In the genomic region with DNA sequence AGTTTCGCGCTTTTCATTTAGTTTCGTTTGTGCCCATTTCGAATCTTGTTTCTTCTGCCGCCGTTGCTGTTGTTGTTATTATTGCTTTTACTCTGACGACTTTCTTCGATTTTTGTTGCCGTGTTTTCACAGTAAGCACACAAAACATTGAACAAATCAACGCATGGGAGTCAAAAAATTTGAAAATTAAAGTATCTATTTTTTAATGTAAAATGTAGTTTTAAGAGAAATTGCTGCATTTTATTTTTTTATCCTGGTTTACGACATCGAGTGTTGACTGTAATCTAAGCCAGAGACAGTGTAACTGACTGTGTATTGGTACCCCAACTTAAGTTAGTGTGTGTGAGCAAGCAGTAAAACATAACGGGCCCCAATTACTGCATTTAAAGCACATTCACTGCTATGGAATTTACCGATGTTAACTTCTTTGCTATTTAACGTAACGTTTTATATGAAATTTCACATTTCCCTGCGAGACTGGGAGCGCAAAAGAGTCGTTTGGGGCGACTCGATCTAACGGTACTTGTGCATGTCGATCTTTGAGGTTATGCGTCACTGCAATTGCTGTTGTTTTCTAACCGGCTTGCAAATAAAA, we compare ENCODE assay signal across 1 fruit fly cellular context.
TF ChIP-seq lines count a peak whose summit lies in the region.

No protein-coding gene starts in this region.

TF ChIP-seq in whole organism, embryonic, 481 proteins besides CTCF, POLR2A, EP300 and RAD21 (continued from another document and continues in another):
- TF ChIP-seq Doc3 (GFP tag; IDR thresholded peaks at IDR 0.05; lab: Robert Waterston, UW; ENCODE audit: partially characterized antibody) (no peak), GATAe (GFP tag; conservative IDR thresholded peaks at IDR 0.05; lab: Robert Waterston, UW) (no peak), CG18011 (GFP tag; optimal IDR thresholded peaks at IDR 0.05; lab: Kevin White, UChicago) (no peak), da (GFP tag; optimal IDR thresholded peaks at IDR 0.05; lab: Kevin White, UChicago) (no peak), CG4854 (GFP tag; optimal IDR thresholded peaks at IDR 0.05; lab: Kevin White, UChicago) (no peak), fu2 (GFP tag; optimal IDR thresholded peaks at IDR 0.05; lab: Kevin White, UChicago) (peak; percentile 24), bab2 (GFP tag; optimal IDR thresholded peaks at IDR 0.05; lab: Kevin White, UChicago) (peak; percentile 66), CG8924 (tag; optimal IDR thresholded peaks at IDR 0.05; lab: Kevin White, UChicago) (peak; percentile 51), CG12659 (GFP tag; optimal IDR thresholded peaks at IDR 0.05; lab: Kevin White, UChicago) (peak; percentile 26), Dek (tag; optimal IDR thresholded peaks at IDR 0.05; lab: Kevin White, UChicago) (peak; percentile 32), CG11085 (GFP tag; IDR thresholded peaks at IDR 0.05; lab: Robert Waterston, UW) (0 out of 2 replicates have a peak, but pooled peaks have one; percentile 44), sug (tag; optimal IDR thresholded peaks at IDR 0.05; lab: Kevin White, UChicago) (no peak), pita (GFP tag; optimal IDR thresholded peaks at IDR 0.05; lab: Kevin White, UChicago) (no peak), NC2β (GFP tag; optimal IDR thresholded peaks at IDR 0.05; lab: Kevin White, UChicago) (peak; percentile 11), az2 (GFP tag; optimal IDR thresholded peaks at IDR 0.05; lab: Kevin White, UChicago) (peak; percentile 79), CG15011 (GFP tag; optimal IDR thresholded peaks at IDR 0.05; lab: Kevin White, UChicago) (peak; percentile 11), Hr39 (optimal IDR thresholded peaks at IDR 0.05; lab: Kevin White, UChicago) (no peak), CG12299 (tag; optimal IDR thresholded peaks at IDR 0.05; lab: Kevin White, UChicago) (no peak), ci (GFP tag; IDR thresholded peaks at IDR 0.05; lab: Robert Waterston, UW) (peak; percentile 94), ac (GFP tag; optimal IDR thresholded peaks at IDR 0.05; lab: Kevin White, UChicago) (no peak), ttk (GFP tag; IDR thresholded peaks at IDR 0.05; lab: Robert Waterston, UW) (peak; percentile 75), ATbp (GFP tag; optimal IDR thresholded peaks at IDR 0.05; lab: Kevin White, UChicago) (peak; percentile 65), CG18476 (GFP tag; optimal IDR thresholded peaks at IDR 0.05; lab: Kevin White, UChicago) (peak; percentile 30), NfI (GFP tag; optimal IDR thresholded peaks at IDR 0.05; lab: Kevin White, UChicago) (no peak), B-H2 (GFP tag; optimal IDR thresholded peaks at IDR 0.05; lab: Kevin White, UChicago) (no peak), Dref (GFP tag; IDR thresholded peaks at IDR 0.05; lab: Robert Waterston, UW) (no peak), trh (GFP tag; optimal IDR thresholded peaks at IDR 0.05; lab: Kevin White, UChicago) (no peak), sima (GFP tag; optimal IDR thresholded peaks at IDR 0.05; lab: Kevin White, UChicago) (no peak), ranshi (GFP tag; IDR thresholded peaks at IDR 0.05; lab: Robert Waterston, UW) (peak; percentile 62; the same call in 1 of the 2 replicates), CG32772 (GFP tag; IDR thresholded peaks at IDR 0.05; lab: Robert Waterston, UW) (peak; percentile 77), Atf6 (GFP tag; IDR thresholded peaks at IDR 0.05; lab: Robert Waterston, UW) (no peak), CG15601 (tag; optimal IDR thresholded peaks at IDR 0.05; lab: Kevin White, UChicago) (no peak), Dad (GFP tag; optimal IDR thresholded peaks at IDR 0.05; lab: Kevin White, UChicago) (no peak), Elba2 (GFP tag; optimal IDR thresholded peaks at IDR 0.05; lab: Kevin White, UChicago) (no peak), D19B (GFP tag; optimal IDR thresholded peaks at IDR 0.05; lab: Kevin White, UChicago) (peak; percentile 19), bowl (GFP tag; IDR thresholded peaks at IDR 0.05; lab: Robert Waterston, UW) (peak; percentile 45; the same call in 1 of the 2 replicates), Neu2 (GFP tag; optimal IDR thresholded peaks at IDR 0.05; lab: Kevin White, UChicago; ENCODE audit: borderline replicate concordance) (no peak), CG12155 (GFP tag; optimal IDR thresholded peaks at IDR 0.05; lab: Kevin White, UChicago) (peak; percentile 43), odd (GFP tag; optimal IDR thresholded peaks at IDR 0.05; lab: Kevin White, UChicago) (no peak), Dfd (GFP tag; optimal IDR thresholded peaks at IDR 0.05; lab: Kevin White, UChicago) (no peak), CG13296 (GFP tag; optimal IDR thresholded peaks at IDR 0.05; lab: Kevin White, UChicago) (no peak), fd3F (GFP tag; optimal IDR thresholded peaks at IDR 0.05; lab: Kevin White, UChicago) (peak; percentile 27), D19A (tag; optimal IDR thresholded peaks at IDR 0.05; lab: Kevin White, UChicago) (peak; percentile 50), CG6683 (GFP tag; optimal IDR thresholded peaks at IDR 0.05; lab: Kevin White, UChicago) (no peak), Bteb2 (GFP tag; optimal IDR thresholded peaks at IDR 0.05; lab: Kevin White, UChicago) (no peak), wek (GFP tag; optimal IDR thresholded peaks at IDR 0.05; lab: Kevin White, UChicago) (no peak), CG11504 (tag; optimal IDR thresholded peaks at IDR 0.05; lab: Kevin White, UChicago) (no peak), CG12219 (GFP tag; optimal IDR thresholded peaks at IDR 0.05; lab: Kevin White, UChicago) (peak; percentile 35), CG6272 (GFP tag; IDR thresholded peaks at IDR 0.05; lab: Robert Waterston, UW) (0 out of 2 replicates have a peak, but pooled peaks have one; percentile 42), tll (GFP tag; optimal IDR thresholded peaks at IDR 0.05; lab: Kevin White, UChicago) (no peak), Tbp (GFP tag; optimal IDR thresholded peaks at IDR 0.05; lab: Kevin White, UChicago) (no peak), CG17361 (GFP tag; IDR thresholded peaks at IDR 0.05; lab: Robert Waterston, UW) (peak; percentile 65), her (GFP tag; optimal IDR thresholded peaks at IDR 0.05; lab: Kevin White, UChicago) (no peak), Trl (optimal IDR thresholded peaks at IDR 0.05; lab: Kevin White, UChicago) (no peak), Trl (GFP tag; optimal IDR thresholded peaks at IDR 0.05; lab: Kevin White, UChicago) (peak; percentile 33), bcd (GFP tag; optimal IDR thresholded peaks at IDR 0.05; lab: Kevin White, UChicago) (peak; percentile 38), cato (GFP tag; optimal IDR thresholded peaks at IDR 0.05; lab: Kevin White, UChicago; ENCODE audit: borderline replicate concordance) (peak; percentile 24), tap (tag; optimal IDR thresholded peaks at IDR 0.05; lab: Kevin White, UChicago) (no peak), Hr51 (GFP tag; optimal IDR thresholded peaks at IDR 0.05; lab: Kevin White, UChicago) (peak in 1 of 2 experiments; percentile 19), gsb-n (tag; optimal IDR thresholded peaks at IDR 0.05; lab: Kevin White, UChicago) (no peak), ind (GFP tag; optimal IDR thresholded peaks at IDR 0.05; lab: Kevin White, UChicago) (peak; percentile 68), D (optimal IDR thresholded peaks at IDR 0.05; lab: Kevin White, UChicago) (no peak), D (GFP tag; optimal IDR thresholded peaks at IDR 0.05; lab: Kevin White, UChicago) (peak; percentile 60), CG10565 (GFP tag; optimal IDR thresholded peaks at IDR 0.05; lab: Kevin White, UChicago) (no peak), Taf1 (GFP tag; IDR thresholded peaks at IDR 0.05; lab: Robert Waterston, UW) (no peak), CG13424 (tag; optimal IDR thresholded peaks at IDR 0.05; lab: Kevin White, UChicago) (peak; percentile 60), CG7839 (tag; optimal IDR thresholded peaks at IDR 0.05; lab: Kevin White, UChicago) (peak; percentile 73), dmrt99B (tag; optimal IDR thresholded peaks at IDR 0.05; lab: Kevin White, UChicago) (no peak), fd96Cb (tag; optimal IDR thresholded peaks at IDR 0.05; lab: Kevin White, UChicago) (peak; percentile 71), mld (GFP tag; IDR thresholded peaks at IDR 0.05; lab: Robert Waterston, UW; ENCODE audit: partially characterized antibody) (no peak), CG33213 (GFP tag; optimal IDR thresholded peaks at IDR 0.05; lab: Kevin White, UChicago) (peak; percentile 29), Abd-B (GFP tag; optimal IDR thresholded peaks at IDR 0.05; lab: Kevin White, UChicago) (peak; percentile 58), CG12104 (GFP tag; optimal IDR thresholded peaks at IDR 0.05; lab: Kevin White, UChicago) (peak; percentile 25), CG30431 (GFP tag; optimal IDR thresholded peaks at IDR 0.05; lab: Kevin White, UChicago) (peak; percentile 38), nmo (GFP tag; optimal IDR thresholded peaks at IDR 0.05; lab: Kevin White, UChicago) (peak; percentile 69), CG4404 (GFP tag; IDR thresholded peaks at IDR 0.05; lab: Robert Waterston, UW) (peak; percentile 36; the same call in 1 of the 2 replicates), CG10654 (GFP tag; optimal IDR thresholded peaks at IDR 0.05; lab: Kevin White, UChicago) (peak; percentile 34), CG8388 (GFP tag; optimal IDR thresholded peaks at IDR 0.05; lab: Kevin White, UChicago) (no peak), slp2 (GFP tag; optimal IDR thresholded peaks at IDR 0.05; lab: Kevin White, UChicago) (peak; percentile 40), Dip3 (GFP tag; optimal IDR thresholded peaks at IDR 0.05; lab: Kevin White, UChicago) (peak; percentile 61), CG32532 (GFP tag; IDR thresholded peaks at IDR 0.05; lab: Robert Waterston, UW) (peak; percentile 73), emc (GFP tag; optimal IDR thresholded peaks at IDR 0.05; lab: Kevin White, UChicago) (peak; percentile 25), luna (GFP tag; optimal IDR thresholded peaks at IDR 0.05; lab: Kevin White, UChicago) (no peak), aop (GFP tag; IDR thresholded peaks at IDR 0.05; lab: Robert Waterston, UW) (no peak), inv (GFP tag; IDR thresholded peaks at IDR 0.05; lab: Robert Waterston, UW; ENCODE audit: partially characterized antibody) (no peak), CG8478 (optimal IDR thresholded peaks at IDR 0.05; lab: Kevin White, UChicago) (no peak), gem (tag; optimal IDR thresholded peaks at IDR 0.05; lab: Kevin White, UChicago) (no peak), CG10959 (GFP tag; IDR thresholded peaks at IDR 0.05; lab: Robert Waterston, UW) (0 out of 2 replicates have a peak, but pooled peaks have one; percentile 39), pfk (GFP tag; optimal IDR thresholded peaks at IDR 0.05; lab: Kevin White, UChicago) (no peak), Fer3 (tag; optimal IDR thresholded peaks at IDR 0.05; lab: Kevin White, UChicago) (peak; percentile 40), unpg (GFP tag; optimal IDR thresholded peaks at IDR 0.05; lab: Kevin White, UChicago) (peak; percentile 64), mam (GFP tag; optimal IDR thresholded peaks at IDR 0.05; lab: Kevin White, UChicago) (peak; percentile 28), CG32767 (GFP tag; IDR thresholded peaks at IDR 0.05; lab: Robert Waterston, UW) (peak; percentile 68; the same call in 1 of the 2 replicates), CG16813 (GFP tag; IDR thresholded peaks at IDR 0.05; lab: Robert Waterston, UW; ENCODE audit: partially characterized antibody) (no peak), CG1647 (GFP tag; optimal IDR thresholded peaks at IDR 0.05; lab: Kevin White, UChicago) (peak; percentile 48), Ssrp (tag; optimal IDR thresholded peaks at IDR 0.05; lab: Kevin White, UChicago) (peak; percentile 72), CkIIα-i1 (GFP tag; IDR thresholded peaks at IDR 0.05; lab: Robert Waterston, UW) (no peak), kay (GFP tag; optimal IDR thresholded peaks at IDR 0.05; lab: Kevin White, UChicago) (no peak), CG31441 (GFP tag; IDR thresholded peaks at IDR 0.05; lab: Robert Waterston, UW) (no peak; the same call in 1 of the 2 replicates), Sin3A (optimal IDR thresholded peaks at IDR 0.05; lab: Kevin White, UChicago) (no peak), zfh2 (GFP tag; optimal IDR thresholded peaks at IDR 0.05; lab: Kevin White, UChicago) (peak; percentile 61), BtbVII (GFP tag; optimal IDR thresholded peaks at IDR 0.05; lab: Kevin White, UChicago) (no peak), TFAM (GFP tag; optimal IDR thresholded peaks at IDR 0.05; lab: Kevin White, UChicago) (no peak), CG9609 (GFP tag; optimal IDR thresholded peaks at IDR 0.05; lab: Kevin White, UChicago) (peak; percentile 24), grn (GFP tag; optimal IDR thresholded peaks at IDR 0.05; lab: Kevin White, UChicago) (no peak), rib (GFP tag; IDR thresholded peaks at IDR 0.05; lab: Robert Waterston, UW) (no peak), CG1233 (GFP tag; optimal IDR thresholded peaks at IDR 0.05; lab: Kevin White, UChicago) (peak; percentile 39), Mrtf (GFP tag; IDR thresholded peaks at IDR 0.05; lab: Robert Waterston, UW) (peak; percentile 52; the same call in 1 of the 3 replicates), CG8765 (GFP tag; IDR thresholded peaks at IDR 0.05; lab: Robert Waterston, UW) (peak; percentile 63; the same call in 1 of the 2 replicates), CG30403 (GFP tag; optimal IDR thresholded peaks at IDR 0.05; lab: Kevin White, UChicago) (peak; percentile 68), CG43689 (GFP tag; IDR thresholded peaks at IDR 0.05; lab: Robert Waterston, UW) (no peak), Poxn (GFP tag; IDR thresholded peaks at IDR 0.05; lab: Robert Waterston, UW) (no peak), sqz (GFP tag; optimal IDR thresholded peaks at IDR 0.05; lab: Kevin White, UChicago) (no peak), Blimp-1 (GFP tag; optimal IDR thresholded peaks at IDR 0.05; lab: Kevin White, UChicago) (no peak), ato (GFP tag; IDR thresholded peaks at IDR 0.05; lab: Robert Waterston, UW; ENCODE audit: partially characterized antibody) (no peak), btn (GFP tag; optimal IDR thresholded peaks at IDR 0.05; lab: Kevin White, UChicago) (no peak), Asciz (GFP tag; optimal IDR thresholded peaks at IDR 0.05; lab: Kevin White, UChicago) (peak; percentile 61), CG7556 (GFP tag; optimal IDR thresholded peaks at IDR 0.05; lab: Kevin White, UChicago) (peak; percentile 30), CG10267 (tag; optimal IDR thresholded peaks at IDR 0.05; lab: Kevin White, UChicago) (peak; percentile 57), Oaz (GFP tag; IDR thresholded peaks at IDR 0.05; lab: Robert Waterston, UW) (no peak), crp (GFP tag; optimal IDR thresholded peaks at IDR 0.05; lab: Kevin White, UChicago) (no peak), lov (optimal IDR thresholded peaks at IDR 0.05; lab: Kevin White, UChicago) (no peak), lov (GFP tag; IDR thresholded peaks at IDR 0.05; lab: Robert Waterston, UW) (peak; percentile 81), ftz-f1 (GFP tag; optimal IDR thresholded peaks at IDR 0.05; lab: Kevin White, UChicago) (no peak), Hand (GFP tag; optimal IDR thresholded peaks at IDR 0.05; lab: Kevin White, UChicago) (no peak), Six4 (GFP tag; optimal IDR thresholded peaks at IDR 0.05; lab: Kevin White, UChicago) (peak; percentile 49)
